Worm (Caenorhabditis elegans) whole organism, L4 larva: ENCODE measurements around the gene Y94H6A.10.

Source experiments
- ceh-28 ChIP-seq: fragments of 150-350 bp; optimal IDR thresholded peaks from 2 replicates; lab custom pipeline; 2014; ENCODE audit warnings: missing biosample characterization, missing genetic modification reagents, missing genetic modification characterization
- fos-1 ChIP-seq: fragments of 150-350 bp; optimal IDR thresholded peaks from 2 replicates; lab custom pipeline; 2014; ENCODE audit warnings: missing biosample characterization, missing genetic modification characterization
- nhr-25 ChIP-seq: sonication (generic microtip); optimal IDR thresholded peaks from 2 replicates; lab custom pipeline; 2017; ENCODE audit warnings: missing genetic modification characterization, mild to moderate bottlenecking, missing compliant biosample characterization, antibody characterized with exemption, moderate library complexity, borderline replicate concordance; ENCODE audit not compliant: insufficient read depth
- nhr-77 ChIP-seq: fragments of 150-350 bp; optimal IDR thresholded peaks from 2 replicates; lab custom pipeline; 2014; ENCODE audit warnings: missing biosample characterization, missing genetic modification characterization
- spr-3 ChIP-seq: fragments of 200-800 bp; sonication (Bioruptor generic); optimal IDR thresholded peaks from 2 replicates; lab custom pipeline; 2018; ENCODE audit warnings: mild to moderate bottlenecking, missing genetic modification characterization, missing compliant biosample characterization
- tag-97 ChIP-seq: fragments of 200-800 bp; sonication (Bioruptor generic); IDR thresholded peaks from 2 replicates; pipeline ENCODE4 v1.3.6; 2022; ENCODE audit warnings: missing genetic modification characterization, missing compliant biosample characterization

DNA sequence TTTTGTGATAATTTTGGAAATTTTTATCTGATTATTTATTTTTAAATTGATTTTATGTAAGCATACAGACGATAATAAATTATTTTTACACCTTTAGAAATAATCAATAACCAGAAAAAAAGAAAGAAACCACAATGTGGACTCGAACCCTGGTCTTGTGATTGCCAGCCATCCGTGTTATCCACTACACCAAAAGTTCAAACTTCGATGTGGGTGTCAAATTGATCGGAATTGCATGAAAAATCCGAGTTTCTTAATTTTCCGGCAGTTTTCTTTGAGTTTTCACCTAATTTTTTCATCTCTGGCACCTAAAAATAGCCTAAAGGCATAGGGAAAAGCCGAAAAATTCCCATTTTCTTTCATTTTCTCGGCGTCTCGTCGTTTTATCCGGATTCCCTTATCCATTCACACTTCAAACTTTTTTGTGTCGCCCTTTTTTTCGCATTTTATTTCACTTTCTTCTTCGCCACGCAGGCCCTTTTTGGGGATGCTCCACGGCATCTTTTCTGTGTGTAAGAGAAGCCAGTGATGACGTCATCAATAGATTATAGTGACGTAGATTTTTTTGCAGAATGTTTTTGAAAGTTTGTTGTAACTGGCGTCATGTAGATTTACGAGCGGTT, 37.0 kb upstream of the Y94H6A.10 start:
- TF ChIP-seq spr-3 (GFP tag; lab: Kevin White, UChicago) (no peak), nhr-25 (tag; lab: Kevin White, UChicago) (no peak), nhr-77 (tag; lab: Kevin White, UChicago) (no peak), ceh-28 (tag; lab: Kevin White, UChicago) (no peak), tag-97 (GFP tag; lab: Robert Waterston, UW) (no peak), fos-1 (tag; lab: Kevin White, UChicago) (no peak)
